Worm (Caenorhabditis elegans) whole organism, young adult: ENCODE measurements around the gene sft-1.

Experiments used
- B0261.1 ChIP-seq: sonication (generic microtip); optimal IDR thresholded peaks from 2 replicates; lab custom pipeline; 2016; ENCODE audit warnings: mild to moderate bottlenecking, missing genetic modification characterization, moderate library complexity, missing compliant biosample characterization
- C06A6.2 ChIP-seq: fragments of 200-800 bp; sonication (Bioruptor generic); conservative IDR thresholded peaks from 2 replicates; pipeline ENCODE4 v1.3.6; 2022; ENCODE audit warnings: missing genetic modification characterization, missing compliant biosample characterization
- C17E4.6 ChIP-seq: fragments of 200-800 bp; sonication (Bioruptor generic); IDR thresholded peaks from 2 replicates; pipeline ENCODE4 v1.3.6; 2022; ENCODE audit warnings: missing genetic modification reagents, missing genetic modification characterization, missing compliant biosample characterization
- D2030.7 ChIP-seq: fragments of 200-800 bp; sonication (Bioruptor generic); IDR thresholded peaks from 2 replicates; pipeline ENCODE4 v1.3.6; 2022; ENCODE audit warnings: missing genetic modification reagents, missing genetic modification characterization, missing compliant biosample characterization
- F33H1.4 ChIP-seq: fragments of 200-800 bp; sonication (Bioruptor generic); IDR thresholded peaks from 2 replicates; pipeline ENCODE4 v1.3.6; 2022; ENCODE audit warnings: missing genetic modification reagents, missing genetic modification characterization, missing compliant biosample characterization
- F52B5.7 ChIP-seq: sonication (generic microtip); optimal IDR thresholded peaks from 2 replicates; lab custom pipeline; 2016; ENCODE audit warnings: mild to moderate bottlenecking, missing genetic modification characterization, missing compliant biosample characterization
- K11D2.4 ChIP-seq: fragments of 200-800 bp; sonication (Bioruptor generic); IDR thresholded peaks from 2 replicates; pipeline ENCODE4 v1.3.6; 2022; ENCODE audit warnings: missing genetic modification reagents, missing genetic modification characterization, missing compliant biosample characterization
- Y53F4B.3 ChIP-seq: fragments of 200-800 bp; sonication (Bioruptor generic); IDR thresholded peaks from 2 replicates; pipeline ENCODE4 v1.3.6; 2022; ENCODE audit warnings: missing genetic modification reagents, missing genetic modification characterization, missing compliant biosample characterization
- ZK185.1 ChIP-seq: sonication (generic microtip); optimal IDR thresholded peaks from 2 replicates; lab custom pipeline; 2016; ENCODE audit warnings: mild to moderate bottlenecking, missing genetic modification characterization, missing compliant biosample characterization; ENCODE audit not compliant: poor library complexity, severe bottlenecking
- aptf-2 ChIP-seq: fragments of 200-800 bp; sonication (Bioruptor generic); conservative IDR thresholded peaks from 2 replicates; pipeline ENCODE4 v1.3.6; 2022; ENCODE audit warnings: missing genetic modification reagents, missing genetic modification characterization, missing compliant biosample characterization
- atf-7 ChIP-seq: sonication (generic microtip); optimal IDR thresholded peaks from 2 replicates; lab custom pipeline; 2017; ENCODE audit warnings: mild to moderate bottlenecking, missing genetic modification characterization, missing compliant biosample characterization
- athp-1 ChIP-seq: sonication (generic microtip); optimal IDR thresholded peaks from 2 replicates; lab custom pipeline; 2017; ENCODE audit warnings: mild to moderate bottlenecking, missing genetic modification characterization, missing compliant biosample characterization
- cebp-1 ChIP-seq, 2 experiments: fragments of 200-800 bp in 1 of 2; sonication (Bioruptor generic) in 1 of 2; sonication (generic microtip) in 1 of 2; IDR thresholded peaks in 1 of 2; optimal IDR thresholded peaks in 1 of 2; 2 replicates each; pipeline versions ENCODE4 v1.3.6 to Lab custom; 2017 to 2022; ENCODE audit warnings: missing compliant biosample characterization in 2 of 2, missing genetic modification characterization in 2 of 2, mild to moderate bottlenecking in 1 of 2, missing genetic modification reagents in 1 of 2, moderate library complexity in 1 of 2
- ceh-100 ChIP-seq: fragments of 200-800 bp; sonication (Bioruptor generic); IDR thresholded peaks from 2 replicates; pipeline ENCODE4 v1.3.6; 2022; ENCODE audit warnings: missing genetic modification reagents, missing genetic modification characterization, missing compliant biosample characterization
- ceh-91 ChIP-seq: fragments of 200-800 bp; sonication (Bioruptor generic); IDR thresholded peaks from 2 replicates; pipeline ENCODE4 v1.3.6; 2022; ENCODE audit warnings: missing genetic modification reagents, missing genetic modification characterization, missing compliant biosample characterization
- dox-1 ChIP-seq: fragments of 200-800 bp; sonication (Bioruptor generic); IDR thresholded peaks from 2 replicates; pipeline ENCODE4 v1.3.6; 2022; ENCODE audit warnings: missing genetic modification reagents, missing genetic modification characterization, missing compliant biosample characterization
- ets-4 ChIP-seq: fragments of 200-800 bp; sonication (Bioruptor generic); optimal IDR thresholded peaks from 2 replicates; lab custom pipeline; 2018; ENCODE audit warnings: mild to moderate bottlenecking, missing genetic modification characterization, missing compliant biosample characterization
- fkh-3 ChIP-seq: sonication (generic microtip); optimal IDR thresholded peaks from 2 replicates; lab custom pipeline; 2016; ENCODE audit warnings: mild to moderate bottlenecking, missing genetic modification characterization, missing compliant biosample characterization
- hlh-12 ChIP-seq: sonication (generic microtip); optimal IDR thresholded peaks from 2 replicates; lab custom pipeline; 2016; ENCODE audit warnings: missing genetic modification characterization, missing compliant biosample characterization
- hmg-1.2 ChIP-seq: fragments of 200-800 bp; sonication (Bioruptor generic); IDR thresholded peaks from 2 replicates; pipeline ENCODE4 v1.3.6; 2022; ENCODE audit warnings: missing genetic modification reagents, missing genetic modification characterization, missing compliant biosample characterization
- hsf-1 ChIP-seq: fragments of 200-800 bp; sonication (Bioruptor generic); IDR thresholded peaks from 2 replicates; pipeline ENCODE4 v1.3.6; 2022; ENCODE audit warnings: missing genetic modification reagents, missing genetic modification characterization, missing compliant biosample characterization
- lin-54 ChIP-seq: fragments of 200-800 bp; sonication (Bioruptor generic); optimal IDR thresholded peaks from 2 replicates; lab custom pipeline; 2018; ENCODE audit warnings: mild to moderate bottlenecking, missing genetic modification characterization, missing compliant biosample characterization
- lir-1 ChIP-seq: fragments of 200-800 bp; sonication (Bioruptor generic); conservative IDR thresholded peaks from 2 replicates; pipeline ENCODE4 v1.3.6; 2022; ENCODE audit warnings: missing genetic modification reagents, missing genetic modification characterization, missing compliant biosample characterization
- lsl-1 ChIP-seq: fragments of 200-800 bp; sonication (Bioruptor generic); optimal IDR thresholded peaks from 2 replicates; lab custom pipeline; 2018; ENCODE audit warnings: mild to moderate bottlenecking, missing genetic modification characterization, moderate library complexity, missing compliant biosample characterization
- madf-3 ChIP-seq: fragments of 200-800 bp; sonication (Bioruptor generic); IDR thresholded peaks from 2 replicates; pipeline ENCODE4 v1.3.6; 2022; ENCODE audit warnings: missing genetic modification reagents, missing genetic modification characterization, missing compliant biosample characterization
- madf-6 ChIP-seq: fragments of 200-800 bp; sonication (Bioruptor generic); IDR thresholded peaks from 2 replicates; pipeline ENCODE4 v1.3.6; 2022; ENCODE audit warnings: missing genetic modification reagents, missing genetic modification characterization, missing compliant biosample characterization
- mxl-1 ChIP-seq: sonication (generic microtip); optimal IDR thresholded peaks from 2 replicates; lab custom pipeline; 2016; ENCODE audit warnings: missing genetic modification characterization, missing compliant biosample characterization
- nhr-179 ChIP-seq: sonication (generic microtip); optimal IDR thresholded peaks from 2 replicates; lab custom pipeline; 2016; ENCODE audit warnings: mild to moderate bottlenecking, missing genetic modification characterization, missing compliant biosample characterization
- nhr-80 ChIP-seq: sonication (generic microtip); optimal IDR thresholded peaks from 2 replicates; lab custom pipeline; 2016; ENCODE audit warnings: missing genetic modification characterization, missing compliant biosample characterization
- pha-4 ChIP-seq: fragments of 150-350 bp; sonication (generic microtip); optimal IDR thresholded peaks from 2 replicates; lab custom pipeline; 2014; ENCODE audit warnings: missing biosample characterization, missing genetic modification reagents, missing genetic modification characterization
- rcor-1 ChIP-seq: fragments of 200-800 bp; sonication (Bioruptor generic); IDR thresholded peaks from 2 replicates; pipeline ENCODE4 v1.3.6; 2022; ENCODE audit warnings: missing genetic modification reagents, missing genetic modification characterization, missing compliant biosample characterization
- rec-8 ChIP-seq, 2 experiments: sonication (generic microtip); optimal IDR thresholded peaks; 2 replicates each; lab custom pipeline; 2016; ENCODE audit warnings: mild to moderate bottlenecking in 2 of 2, missing genetic modification characterization in 2 of 2, missing genetic modification reagents in 2 of 2, missing genotype in 2 of 2, missing biosample characterization in 1 of 2, missing compliant biosample characterization in 1 of 2, moderate library complexity in 1 of 2
- sdz-38 ChIP-seq: sonication (generic microtip); optimal IDR thresholded peaks from 2 replicates; lab custom pipeline; 2016; ENCODE audit warnings: missing genotype, missing genetic modification characterization, missing compliant biosample characterization
- sea-2 ChIP-seq: fragments of 200-800 bp; sonication (Bioruptor generic); IDR thresholded peaks from 2 replicates; pipeline ENCODE4 v1.3.6; 2022; ENCODE audit warnings: missing genetic modification characterization, missing compliant biosample characterization
- zfh-2 ChIP-seq: fragments of 200-800 bp; sonication (Bioruptor generic); conservative IDR thresholded peaks from 2 replicates; pipeline ENCODE4 v1.3.6; 2022; ENCODE audit warnings: missing genetic modification reagents, missing genetic modification characterization, missing compliant biosample characterization
- zim-3 ChIP-seq: sonication (generic microtip); optimal IDR thresholded peaks from 2 replicates; lab custom pipeline; 2017; ENCODE audit warnings: mild to moderate bottlenecking, missing genetic modification characterization, moderate library complexity, missing compliant biosample characterization
- ztf-26 ChIP-seq: sonication (generic microtip); optimal IDR thresholded peaks from 2 replicates; lab custom pipeline; 2017; ENCODE audit warnings: missing genetic modification characterization, missing compliant biosample characterization
- ztf-3 ChIP-seq: fragments of 200-800 bp; sonication (Bioruptor generic); optimal IDR thresholded peaks from 2 replicates; lab custom pipeline; 2018; ENCODE audit warnings: mild to moderate bottlenecking, missing genetic modification characterization, missing compliant biosample characterization
- ztf-6 ChIP-seq: fragments of 200-800 bp; sonication (Bioruptor generic); IDR thresholded peaks from 2 replicates; pipeline ENCODE4 v1.3.6; 2022; ENCODE audit warnings: missing genetic modification reagents, missing genetic modification characterization, missing compliant biosample characterization

The sft-1 gene

DNA sequence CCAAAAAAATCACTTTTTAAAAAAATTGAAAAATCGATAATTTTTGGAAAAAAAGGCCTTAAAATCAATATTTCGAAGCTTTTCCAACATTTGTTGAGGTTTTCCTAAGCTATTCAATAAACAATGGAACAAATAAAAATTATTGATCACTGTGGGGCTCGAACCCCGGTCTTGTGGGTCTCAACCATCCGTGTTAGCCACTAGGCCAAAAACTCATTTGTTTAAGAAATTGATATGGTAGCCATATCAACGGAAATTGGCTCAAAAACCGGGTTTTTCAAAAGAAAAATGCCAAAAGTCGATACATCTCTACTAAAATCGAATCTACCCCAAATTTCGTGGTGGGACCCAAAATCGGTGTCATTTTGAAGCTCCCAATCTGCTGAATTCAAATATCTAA lies 25.5 kb downstream of the sft-1 start (continued):
- TF ChIP-seq fkh-3 (tag; lab: Kevin White, UChicago) (no peak), B0261.1 (tag; lab: Kevin White, UChicago) (peak; percentile 64)
- TF ChIP-seq, all 124 proteins: peak for 31

DNA sequence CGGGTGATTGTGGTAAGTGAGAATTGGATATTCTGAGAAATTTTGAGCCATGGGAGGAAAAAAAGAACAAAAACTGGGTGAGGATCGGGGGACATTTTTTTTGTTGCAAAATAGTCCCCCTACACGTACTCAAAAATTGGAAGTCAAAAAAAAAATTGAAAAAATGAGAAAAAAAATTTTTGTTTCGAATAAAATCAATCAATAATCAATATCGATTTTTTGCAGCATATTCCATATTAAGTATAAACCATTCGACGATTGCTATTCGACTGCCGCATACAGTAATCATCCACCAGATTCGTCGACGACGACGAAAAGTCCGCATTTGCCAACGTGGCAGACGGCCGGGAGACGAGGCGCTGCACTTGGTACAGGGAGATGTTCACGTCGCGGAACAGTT lies 26.1 kb downstream of the sft-1 start:
- no peak for TF ChIP-seq ceh-100 (GFP tag; lab: Robert Waterston, UW)
- no peak for TF ChIP-seq rcor-1 (GFP tag; lab: Robert Waterston, UW)
- no peak for TF ChIP-seq sdz-38 (tag; lab: Kevin White, UChicago)
- TF ChIP-seq mxl-1, result no peak
- no peak for TF ChIP-seq hmg-1.2
- TF ChIP-seq ztf-3 (GFP tag; lab: Kevin White, UChicago), result no peak
- no peak for TF ChIP-seq dox-1
- TF ChIP-seq, all 124 proteins: peak for 0

- TF ChIP-seq athp-1 (no peak), cebp-1 (GFP tag; IDR thresholded peaks at IDR 0.05; lab: Robert Waterston, UW) (no peak), cebp-1 (tag; optimal IDR thresholded peaks at IDR 0.05; lab: Kevin White, UChicago) (peak; percentile 15), ets-4 (GFP tag; lab: Kevin White, UChicago) (no peak), nhr-80 (tag; lab: Kevin White, UChicago) (peak; percentile 91), fkh-3 (tag; lab: Kevin White, UChicago) (no peak), atf-7 (tag; lab: Kevin White, UChicago) (peak; percentile 23)
Measured at ce11 chrIII:3116969-3117368, 30.5 kb downstream of the sft-1 start.

DNA sequence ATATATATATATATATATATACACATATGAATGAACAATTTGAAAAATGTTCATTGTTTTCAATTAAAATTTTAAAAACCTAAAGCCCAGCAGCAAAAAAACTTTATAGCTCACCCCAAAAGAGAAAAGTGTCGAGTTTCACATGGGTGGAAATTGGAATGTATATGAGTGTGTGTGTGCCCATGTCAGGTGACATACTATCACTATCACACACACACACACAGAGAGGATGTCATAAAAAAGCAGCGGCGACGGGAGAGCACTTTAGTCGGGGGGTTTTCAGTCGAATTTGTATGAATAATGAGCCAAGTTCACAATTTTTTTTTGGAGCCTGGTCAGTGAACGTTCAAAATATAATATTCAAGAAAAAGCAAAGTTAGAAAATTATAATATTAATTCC lies 33.5 kb downstream of the sft-1 start:
- TF ChIP-seq C06A6.2 (no peak), nhr-80 (tag; lab: Kevin White, UChicago) (peak; percentile 78)
- TF ChIP-seq, all 124 proteins: peak for 1

DNA sequence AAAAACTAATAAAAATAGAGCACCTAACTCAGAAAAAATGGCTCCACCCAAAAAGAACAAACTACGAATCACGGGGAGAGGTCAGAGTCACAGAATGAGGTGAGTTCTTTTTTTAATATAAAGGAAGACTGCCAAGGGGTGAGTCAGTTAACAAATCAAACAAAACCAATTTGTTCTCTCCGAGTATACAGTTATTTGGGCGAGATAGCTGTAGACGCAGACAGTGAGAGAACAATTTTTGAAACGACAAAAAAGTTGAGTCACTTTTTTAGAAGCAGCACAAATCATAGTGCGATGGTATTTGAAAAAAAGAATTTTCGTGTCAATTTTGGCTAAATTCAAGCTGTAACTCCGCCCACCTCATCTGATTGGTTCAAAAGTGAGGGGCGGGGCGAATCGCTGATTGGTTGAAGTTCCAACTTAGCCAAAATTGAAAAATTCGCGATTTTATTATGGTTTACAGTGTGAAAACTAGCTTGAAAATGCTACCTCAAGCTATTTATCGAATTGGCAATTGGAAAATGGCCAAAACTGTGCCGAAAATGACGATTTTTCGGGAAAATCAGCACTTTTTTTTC lies 37.8 kb downstream of the sft-1 start:
- TF ChIP-seq zfh-2 (GFP tag; lab: Robert Waterston, UW), result no peak
- no peak for TF ChIP-seq sea-2 (GFP tag; lab: Robert Waterston, UW)
- no peak for TF ChIP-seq mxl-1
- no peak for TF ChIP-seq lsl-1 (GFP tag; lab: Kevin White, UChicago)
- no peak for TF ChIP-seq cebp-1 (GFP tag; IDR thresholded peaks at IDR 0.05; lab: Robert Waterston, UW)
- no peak for TF ChIP-seq cebp-1 (tag; optimal IDR thresholded peaks at IDR 0.05; lab: Kevin White, UChicago)
- no peak for TF ChIP-seq C17E4.6 (GFP tag; lab: Robert Waterston, UW)
- TF ChIP-seq lir-1, result no peak
- no peak for TF ChIP-seq nhr-179 (tag; lab: Kevin White, UChicago)
- TF ChIP-seq ZK185.1 (tag; lab: Kevin White, UChicago), result no peak
- TF ChIP-seq rec-8 (tag; optimal IDR thresholded peaks at IDR 0.05; lab: Kevin White, UChicago), result no peak
- TF ChIP-seq lin-54 (GFP tag; lab: Kevin White, UChicago), result no peak
- TF ChIP-seq Y53F4B.3 (GFP tag; lab: Robert Waterston, UW), result no peak
- no peak for TF ChIP-seq hlh-12 (tag; lab: Kevin White, UChicago)
- no peak for TF ChIP-seq F33H1.4 (GFP tag; lab: Robert Waterston, UW)
- no peak for TF ChIP-seq K11D2.4 (GFP tag; lab: Robert Waterston, UW)
- TF ChIP-seq, all 124 proteins: peak for 0

ce11 chrIII:3127074-3127596 lies 40.7 kb downstream of the sft-1 start, which contains the start of gene nipa-1:
nipa-1 (minus strand) TSS chrIII:3127124.
- no peak for TF ChIP-seq ztf-6 (GFP tag; lab: Robert Waterston, UW)
- TF ChIP-seq B0261.1 (tag; lab: Kevin White, UChicago), result no peak
- peak; percentile 92 for TF ChIP-seq madf-6 (GFP tag; lab: Robert Waterston, UW)
- TF ChIP-seq F52B5.7 (tag; lab: Kevin White, UChicago), result no peak
- TF ChIP-seq pha-4 (tag; lab: Kevin White, UChicago), result no peak
- TF ChIP-seq D2030.7 (GFP tag; lab: Robert Waterston, UW), result peak; percentile 45
- peak; percentile 6; the same call in 1 of the 2 replicates for TF ChIP-seq ceh-91
- TF ChIP-seq lsl-1 (GFP tag; lab: Kevin White, UChicago), result peak; percentile 96
- no peak for TF ChIP-seq athp-1
- TF ChIP-seq hsf-1 (GFP tag; lab: Robert Waterston, UW), result no peak
- TF ChIP-seq aptf-2 (GFP tag; lab: Robert Waterston, UW), result no peak
- TF ChIP-seq ztf-26 (tag; lab: Kevin White, UChicago), result no peak
- TF ChIP-seq F33H1.4 (GFP tag; lab: Robert Waterston, UW), result peak; percentile 90
- no peak for TF ChIP-seq zim-3 (tag; lab: Kevin White, UChicago)
- TF ChIP-seq madf-3, result no peak
